Worm (Caenorhabditis elegans) whole organism, late embryonic: ENCODE measurements around the gene C13A10.2.

Experiments used
- K02D7.2 ChIP-seq: sonication (generic microtip); optimal IDR thresholded peaks from 2 replicates; lab custom pipeline; 2017; ENCODE audit warnings: mild to moderate bottlenecking, missing genetic modification characterization, missing compliant biosample characterization
- ama-1 ChIP-seq: fragments of 150-350 bp; optimal IDR thresholded peaks from 2 replicates; lab custom pipeline; 2014
- ceh-14 ChIP-seq: sonication (generic microtip); optimal IDR thresholded peaks from 2 replicates; lab custom pipeline; 2016; ENCODE audit warnings: missing genotype, missing genetic modification characterization, missing compliant biosample characterization
- ceh-22 ChIP-seq: sonication (generic microtip); optimal IDR thresholded peaks from 2 replicates; lab custom pipeline; 2017; ENCODE audit warnings: missing biosample characterization, missing genetic modification characterization
- ceh-24 ChIP-seq: sonication (generic microtip); optimal IDR thresholded peaks from 2 replicates; lab custom pipeline; 2016; ENCODE audit warnings: mild to moderate bottlenecking, missing genetic modification characterization, missing compliant biosample characterization
- ceh-30 ChIP-seq: fragments of 150-350 bp; optimal IDR thresholded peaks from 2 replicates; lab custom pipeline; 2014; ENCODE audit warnings: missing biosample characterization, missing genetic modification characterization
- ceh-31 ChIP-seq: sonication (generic microtip); optimal IDR thresholded peaks from 2 replicates; lab custom pipeline; 2016; ENCODE audit warnings: missing genetic modification characterization, missing compliant biosample characterization
- ceh-34 ChIP-seq: sonication (generic microtip); optimal IDR thresholded peaks from 2 replicates; lab custom pipeline; 2016; ENCODE audit warnings: mild to moderate bottlenecking, missing genetic modification characterization, missing compliant biosample characterization
- ceh-48 ChIP-seq: sonication (generic microtip); optimal IDR thresholded peaks from 2 replicates; lab custom pipeline; 2016; ENCODE audit warnings: missing genetic modification characterization, inconsistent platforms, missing compliant biosample characterization
- che-1 ChIP-seq: sonication (generic microtip); optimal IDR thresholded peaks from 2 replicates; lab custom pipeline; 2016; ENCODE audit warnings: mild to moderate bottlenecking, missing genetic modification characterization, missing compliant biosample characterization
- elt-2 ChIP-seq: sonication (generic microtip); optimal IDR thresholded peaks from 2 replicates; lab custom pipeline; 2016; ENCODE audit warnings: missing genetic modification reagents, missing genetic modification characterization, missing compliant biosample characterization
- elt-4 ChIP-seq: sonication (generic microtip); optimal IDR thresholded peaks from 2 replicates; lab custom pipeline; 2016; ENCODE audit warnings: missing genetic modification characterization, missing compliant biosample characterization
- ets-4 ChIP-seq: sonication (generic microtip); optimal IDR thresholded peaks from 2 replicates; lab custom pipeline; 2016; ENCODE audit warnings: missing genetic modification characterization, missing compliant biosample characterization
- fax-1 ChIP-seq: sonication (generic microtip); optimal IDR thresholded peaks from 2 replicates; lab custom pipeline; 2016; ENCODE audit warnings: missing genotype, missing genetic modification characterization, missing compliant biosample characterization
- hlh-6 ChIP-seq: sonication (generic microtip); optimal IDR thresholded peaks from 2 replicates; lab custom pipeline; 2016; ENCODE audit warnings: missing genotype, missing genetic modification characterization, missing compliant biosample characterization
- lim-6 ChIP-seq: sonication (generic microtip); optimal IDR thresholded peaks from 2 replicates; lab custom pipeline; 2016; ENCODE audit warnings: missing genetic modification characterization, missing compliant biosample characterization
- mec-3 ChIP-seq: sonication (generic microtip); optimal IDR thresholded peaks from 2 replicates; lab custom pipeline; 2016; ENCODE audit warnings: borderline replicate concordance, missing genetic modification characterization, missing compliant biosample characterization
- nfya-1 ChIP-seq: sonication (generic microtip); optimal IDR thresholded peaks from 2 replicates; lab custom pipeline; 2017; ENCODE audit warnings: missing genetic modification characterization, mild to moderate bottlenecking, missing compliant biosample characterization, antibody characterized with exemption, moderate library complexity
- nhr-11 ChIP-seq: fragments of 150-350 bp; optimal IDR thresholded peaks from 2 replicates; lab custom pipeline; 2014; ENCODE audit warnings: missing biosample characterization, missing genetic modification characterization
- nhr-232 ChIP-seq: sonication (generic microtip); optimal IDR thresholded peaks from 2 replicates; lab custom pipeline; 2016; ENCODE audit warnings: missing genetic modification characterization, missing compliant biosample characterization
- npax-4 ChIP-seq: sonication (generic microtip); optimal IDR thresholded peaks from 2 replicates; lab custom pipeline; 2016; ENCODE audit warnings: missing genetic modification characterization, missing compliant biosample characterization
- odd-2 ChIP-seq: sonication (generic microtip); optimal IDR thresholded peaks from 2 replicates; lab custom pipeline; 2017; ENCODE audit warnings: antibody characterized with exemption, mild to moderate bottlenecking, missing genetic modification characterization, missing compliant biosample characterization
- pqm-1 ChIP-seq: sonication (generic microtip); optimal IDR thresholded peaks from 2 replicates; lab custom pipeline; 2016; ENCODE audit warnings: missing genetic modification characterization, missing compliant biosample characterization
- pros-1 ChIP-seq: fragments of 150-350 bp; optimal IDR thresholded peaks from 2 replicates; lab custom pipeline; 2014; ENCODE audit warnings: missing biosample characterization, missing genetic modification reagents, missing genetic modification characterization
- sdc-2 ChIP-seq: sonication (generic microtip); optimal IDR thresholded peaks from 2 replicates; lab custom pipeline; 2016; ENCODE audit warnings: missing genotype, missing genetic modification characterization, missing compliant biosample characterization
- tbx-2 ChIP-seq: sonication (generic microtip); optimal IDR thresholded peaks from 2 replicates; lab custom pipeline; 2016; ENCODE audit warnings: missing genetic modification characterization, missing compliant biosample characterization
- ttx-3 ChIP-seq: sonication (generic microtip); optimal IDR thresholded peaks from 2 replicates; lab custom pipeline; 2016; ENCODE audit warnings: missing genetic modification reagents, missing genetic modification characterization, missing compliant biosample characterization
- unc-3 ChIP-seq, 2 experiments: fragments of 200-800 bp in 1 of 2; sonication (Bioruptor generic) in 1 of 2; sonication (generic microtip) in 1 of 2; conservative IDR thresholded peaks in 1 of 2; optimal IDR thresholded peaks in 1 of 2; 2 replicates each; pipeline versions ENCODE4 v1.3.6 to Lab custom; 2016 to 2022; ENCODE audit warnings: missing compliant biosample characterization in 2 of 2, missing genetic modification characterization in 2 of 2, missing genetic modification reagents in 1 of 2
- unc-42 ChIP-seq: sonication (generic microtip); optimal IDR thresholded peaks from 2 replicates; lab custom pipeline; 2016; ENCODE audit warnings: missing genotype, missing genetic modification characterization, missing compliant biosample characterization
- unc-55 ChIP-seq: sonication (generic microtip); optimal IDR thresholded peaks from 2 replicates; lab custom pipeline; 2017; ENCODE audit warnings: missing biosample characterization, missing genetic modification reagents, missing genetic modification characterization
- unc-86 ChIP-seq: sonication (generic microtip); optimal IDR thresholded peaks from 2 replicates; lab custom pipeline; 2016; ENCODE audit warnings: missing genetic modification characterization, missing compliant biosample characterization
- ztf-16 ChIP-seq: sonication (generic microtip); optimal IDR thresholded peaks from 2 replicates; lab custom pipeline; 2017; ENCODE audit warnings: missing genetic modification characterization, missing compliant biosample characterization

C13A10.2 gene

DNA sequence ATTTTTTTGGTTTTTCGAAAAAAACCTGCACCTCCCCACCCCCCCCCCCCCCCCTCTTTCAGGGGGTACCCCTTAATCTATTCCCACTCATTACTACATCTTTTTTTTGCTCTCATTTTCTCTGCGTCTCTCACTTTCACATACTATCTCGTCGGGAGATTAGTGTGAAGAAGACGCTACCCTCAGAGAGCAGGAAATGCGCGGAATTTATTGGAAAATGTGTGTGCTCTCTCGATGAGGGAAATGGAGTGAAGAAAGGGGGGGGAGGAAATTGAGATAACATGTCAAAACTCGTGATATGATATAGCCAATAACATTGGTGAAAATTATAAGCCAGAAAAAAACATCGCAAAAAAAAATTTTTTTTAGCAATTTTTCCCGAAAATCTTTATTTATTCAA is 32.2 kb downstream of the C13A10.2 start:
- no peak for TF ChIP-seq unc-42 (tag; lab: Kevin White, UChicago)
- TF ChIP-seq K02D7.2: no peak
- no peak for TF ChIP-seq nhr-232 (tag; lab: Kevin White, UChicago)
- TF ChIP-seq ets-4 (tag; lab: Kevin White, UChicago): no peak
- no peak for TF ChIP-seq ztf-16 (tag; lab: Kevin White, UChicago)
- no peak for TF ChIP-seq odd-2 (tag; lab: Kevin White, UChicago)
- no peak for TF ChIP-seq nhr-11 (tag; lab: Kevin White, UChicago)
- no peak for TF ChIP-seq ceh-48 (tag; lab: Kevin White, UChicago)
- TF ChIP-seq ceh-34 (tag; lab: Kevin White, UChicago): no peak
- TF ChIP-seq ceh-30: no peak

ce11 chrII:1324017-1324416 is 33.8 kb downstream of the C13A10.2 start:
- TF ChIP-seq unc-42 (tag; lab: Kevin White, UChicago): peak; percentile 72
- TF ChIP-seq ztf-16 (tag; lab: Kevin White, UChicago): no peak
- TF ChIP-seq ttx-3 (tag; lab: Kevin White, UChicago): no peak

- TF ChIP-seq npax-4 (tag; lab: Kevin White, UChicago) (no peak), ceh-14 (tag; lab: Kevin White, UChicago) (peak; percentile 99), ceh-31 (tag; lab: Kevin White, UChicago) (peak; percentile 50), ama-1 (no peak), ceh-48 (tag; lab: Kevin White, UChicago) (peak; percentile 70), che-1 (tag; lab: Kevin White, UChicago) (peak; percentile 20), nfya-1 (tag; lab: Kevin White, UChicago) (peak; percentile 7), unc-42 (tag; lab: Kevin White, UChicago) (peak; percentile 89), tbx-2 (tag; lab: Kevin White, UChicago) (peak; percentile 17), ceh-24 (tag; lab: Kevin White, UChicago) (no peak), odd-2 (tag; lab: Kevin White, UChicago) (no peak), unc-86 (tag; lab: Kevin White, UChicago) (peak; percentile 15), pros-1 (tag; lab: Kevin White, UChicago) (no peak), sdc-2 (tag; lab: Kevin White, UChicago) (no peak), fax-1 (tag; lab: Kevin White, UChicago) (no peak)
Observed at ce11 chrII:1323190-1323651, 34.6 kb downstream of the C13A10.2 start.

ce11 chrII:1322283-1323173 is 35.3 kb downstream of the C13A10.2 start:
- no peak for TF ChIP-seq hlh-6 (tag; lab: Kevin White, UChicago)
- TF ChIP-seq nhr-232 (tag; lab: Kevin White, UChicago): no peak
- TF ChIP-seq ceh-14 (tag; lab: Kevin White, UChicago): no peak
- TF ChIP-seq ceh-22 (tag; lab: Kevin White, UChicago): no peak
- TF ChIP-seq mec-3 (tag; lab: Kevin White, UChicago): no peak
- no peak for TF ChIP-seq pqm-1 (tag; lab: Kevin White, UChicago)
- TF ChIP-seq ceh-31 (tag; lab: Kevin White, UChicago): no peak
- TF ChIP-seq elt-4 (tag; lab: Kevin White, UChicago): no peak

DNA sequence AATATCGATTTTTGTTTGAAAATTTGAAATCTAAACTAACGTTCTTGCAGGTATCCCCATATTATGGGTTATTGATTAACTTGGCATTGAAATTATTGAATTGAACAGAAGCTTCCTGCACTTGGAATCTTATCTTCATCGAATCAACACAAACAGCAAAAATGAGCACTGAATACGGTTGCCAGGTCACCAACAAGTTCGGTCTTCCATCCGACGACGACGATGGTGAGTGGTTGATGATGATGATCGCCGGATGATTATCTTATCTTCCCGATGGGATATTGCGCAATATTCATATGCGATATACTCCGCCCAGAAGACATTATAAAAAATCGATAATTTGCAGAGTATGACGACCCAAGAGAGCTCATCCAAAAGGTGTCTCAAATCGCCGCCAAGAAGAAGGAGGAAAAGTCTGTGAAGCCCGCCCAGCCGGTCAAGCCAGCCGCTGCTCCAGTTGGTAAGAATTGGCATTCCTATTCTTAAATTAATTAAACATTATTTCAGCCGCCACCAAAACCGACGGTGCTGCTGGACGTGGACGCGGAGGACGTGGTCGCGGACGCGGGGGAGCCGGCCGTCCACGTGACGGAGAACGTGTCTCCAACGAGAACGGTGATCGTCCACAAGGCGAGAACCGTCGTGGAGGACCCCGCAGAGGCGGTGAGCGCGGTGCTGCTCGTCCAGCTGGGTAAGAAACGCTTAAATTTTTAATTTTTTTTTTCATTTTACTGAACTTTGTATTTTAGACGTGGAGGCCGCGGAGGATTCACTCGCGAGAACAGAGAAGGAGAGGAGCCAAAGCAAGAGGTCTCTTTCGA is 36.6 kb downstream of the C13A10.2 start, which contains the start of gene vig-1:
TSS of gene vig-1 (plus strand) at position 51 of the 821 bp plus-strand sequence.
- TF ChIP-seq elt-2 (tag; lab: Kevin White, UChicago) (peak; percentile 29), mec-3 (tag; lab: Kevin White, UChicago) (no peak), unc-3 (GFP tag; conservative IDR thresholded peaks at IDR 0.05; lab: Robert Waterston, UW) (no peak), unc-3 (tag; optimal IDR thresholded peaks at IDR 0.05; lab: Kevin White, UChicago) (no peak), npax-4 (tag; lab: Kevin White, UChicago) (no peak), K02D7.2 (no peak), ceh-24 (tag; lab: Kevin White, UChicago) (no peak), unc-55 (GFP tag; lab: Kevin White, UChicago) (no peak), ceh-48 (tag; lab: Kevin White, UChicago) (peak; percentile 0), lim-6 (tag; lab: Kevin White, UChicago) (no peak)
